Fruit fly (Drosophila melanogaster) whole organism, adult: Measurements from ENCODE around the gene NHP2.
A peak's percentile ranks its signal among the peaks of the same experiment; 100 is the strongest.

Experiments used
- CG12768 ChIP-seq: fragments of 200-800 bp; sonication (Bioruptor generic); optimal IDR thresholded peaks from 2 replicates; lab custom pipeline; 2017; ENCODE audit warnings: missing biosample characterization, missing genetic modification characterization, mild to moderate bottlenecking, moderate library complexity, missing genetic modification reagents
- CG33017 ChIP-seq: fragments of 200-800 bp; sonication (Bioruptor generic); optimal IDR thresholded peaks from 2 replicates; lab custom pipeline; 2018; ENCODE audit warnings: missing biosample characterization, mild to moderate bottlenecking, missing genetic modification characterization, moderate library complexity
- CG7045 ChIP-seq: fragments of 200-800 bp; sonication (Bioruptor generic); optimal IDR thresholded peaks from 2 replicates; lab custom pipeline; 2017; ENCODE audit warnings: missing biosample characterization, mild to moderate bottlenecking, missing genetic modification characterization
- Crg-1 ChIP-seq: fragments of 200-800 bp; sonication (Bioruptor generic); optimal IDR thresholded peaks from 2 replicates; lab custom pipeline; 2016; ENCODE audit warnings: missing biosample characterization, missing genetic modification characterization
- Hr96 ChIP-seq: fragments of 200-800 bp; sonication (Bioruptor generic); optimal IDR thresholded peaks from 2 replicates; lab custom pipeline; 2016; ENCODE audit warnings: missing biosample characterization, missing genetic modification characterization
- cnc ChIP-seq, 2 experiments: fragments of >200 bp; optimal IDR thresholded peaks; 2 replicates each; lab custom pipeline; 2017

dm6 chr3L:14775711-14776660 is 26.0 kb downstream of the NHP2 start, which contains the start of gene mop:
- no peak for TF ChIP-seq Crg-1
- peak; percentile 25 for TF ChIP-seq CG33017
- TF ChIP-seq CG12768 = peak; percentile 41
- no peak for TF ChIP-seq CG7045 (GFP tag; lab: Kevin White, UChicago)
- no peak for TF ChIP-seq Hr96
- TF ChIP-seq cnc (optimal IDR thresholded peaks at IDR 0.05; lab: Kevin White, UChicago) = no peak
